Fruit fly (Drosophila melanogaster): ENCODE measurements around the gene srw.

The srw gene

dm6 chr3L:4262384-4262783, 20.9 kb downstream of the srw start, which contains the start of the genes CG11586 and VhaM9.7-a (continued):
- TF ChIP-seq z (GFP tag; IDR thresholded peaks at IDR 0.05) (no peak), p53 (GFP tag; optimal IDR thresholded peaks at IDR 0.05) (no peak), NC2β (GFP tag; optimal IDR thresholded peaks at IDR 0.05) (no peak), maf-S (GFP tag; optimal IDR thresholded peaks at IDR 0.05) (no peak), tap (tag; optimal IDR thresholded peaks at IDR 0.05) (no peak), CG6689 (GFP tag; IDR thresholded peaks at IDR 0.05) (no peak), CG9876 (GFP tag; optimal IDR thresholded peaks at IDR 0.05) (no peak), zfh1 (GFP tag; IDR thresholded peaks at IDR 0.05) (peak; percentile 20; the same call in 1 of the 3 replicates), btn (GFP tag; optimal IDR thresholded peaks at IDR 0.05) (no peak), Rx (GFP tag; IDR thresholded peaks at IDR 0.05) (no peak), CG6654 (GFP tag; optimal IDR thresholded peaks at IDR 0.05) (no peak), ac (GFP tag; optimal IDR thresholded peaks at IDR 0.05) (no peak), CG10267 (tag; optimal IDR thresholded peaks at IDR 0.05) (peak; percentile 63), ATbp (GFP tag; optimal IDR thresholded peaks at IDR 0.05) (no peak), hb (GFP tag; IDR thresholded peaks at IDR 0.05; ENCODE audit: partially characterized antibody) (0 out of 3 replicates have a peak, but pooled peaks have one; percentile 56), CG34224 (GFP tag; IDR thresholded peaks at IDR 0.05; ENCODE audit: partially characterized antibody) (peak; percentile 71), gcm2 (GFP tag; optimal IDR thresholded peaks at IDR 0.05) (no peak), CG15269 (tag; optimal IDR thresholded peaks at IDR 0.05) (no peak), CG11723 (GFP tag; optimal IDR thresholded peaks at IDR 0.05) (no peak), ab (GFP tag; optimal IDR thresholded peaks at IDR 0.05) (no peak), CG18262 (tag; optimal IDR thresholded peaks at IDR 0.05) (peak; percentile 11), usp (GFP tag; optimal IDR thresholded peaks at IDR 0.05) (no peak), Hr3 (GFP tag; optimal IDR thresholded peaks at IDR 0.05) (peak; percentile 8), Max (GFP tag; optimal IDR thresholded peaks at IDR 0.05) (peak; percentile 25), Bgb (GFP tag; IDR thresholded peaks at IDR 0.05; ENCODE audit: partially characterized antibody) (peak; percentile 63), Ptx1 (GFP tag; IDR thresholded peaks at IDR 0.05) (no peak), CG12219 (GFP tag; optimal IDR thresholded peaks at IDR 0.05) (no peak), CG4730 (GFP tag; IDR thresholded peaks at IDR 0.05) (no peak), CG34376 (GFP tag; optimal IDR thresholded peaks at IDR 0.05) (peak; percentile 31), jigr1 (GFP tag; IDR thresholded peaks at IDR 0.05) (no peak), CG12104 (GFP tag; optimal IDR thresholded peaks at IDR 0.05) (no peak), Atf6 (GFP tag; IDR thresholded peaks at IDR 0.05) (0 out of 2 replicates have a peak, but pooled peaks have one; percentile 23), mam (GFP tag; optimal IDR thresholded peaks at IDR 0.05) (no peak), CG8359 (GFP tag; optimal IDR thresholded peaks at IDR 0.05; ENCODE audit: borderline replicate concordance) (no peak), ham (GFP tag; IDR thresholded peaks at IDR 0.05) (no peak), ash1 (GFP tag; optimal IDR thresholded peaks at IDR 0.05) (no peak), da (GFP tag; optimal IDR thresholded peaks at IDR 0.05) (no peak), ranshi (GFP tag; IDR thresholded peaks at IDR 0.05) (no peak), Lpt (GFP tag; optimal IDR thresholded peaks at IDR 0.05) (no peak), CG10543 (GFP tag; optimal IDR thresholded peaks at IDR 0.05) (no peak), CG12155 (GFP tag; optimal IDR thresholded peaks at IDR 0.05) (no peak), CG18764 (GFP tag; optimal IDR thresholded peaks at IDR 0.05) (peak; percentile 2), gro (GFP tag; optimal IDR thresholded peaks at IDR 0.05) (no peak), hkb (optimal IDR thresholded peaks at IDR 0.05) (no peak), hkb (GFP tag; IDR thresholded peaks at IDR 0.05) (no peak), fru (optimal IDR thresholded peaks at IDR 0.05) (no peak), bcd (GFP tag; optimal IDR thresholded peaks at IDR 0.05) (no peak), ara (GFP tag; IDR thresholded peaks at IDR 0.05) (no peak), wor (GFP tag; IDR thresholded peaks at IDR 0.05) (no peak), MBD-R2 (GFP tag; IDR thresholded peaks at IDR 0.05) (peak; percentile 80), CG1024 (GFP tag; IDR thresholded peaks at IDR 0.05) (no peak), Mad (GFP tag; optimal IDR thresholded peaks at IDR 0.05) (peak; percentile 0), Xrp1 (GFP tag; IDR thresholded peaks at IDR 0.05) (no peak; the same call in 1 of the 2 replicates), CG4617 (GFP tag; optimal IDR thresholded peaks at IDR 0.05; ENCODE audit: borderline replicate concordance) (peak; percentile 64)
